Fruit fly (Drosophila melanogaster) whole organism, prepupa: ENCODE results near the gene CG16813.

Source experiments
- CG32006 ChIP-seq: fragments of 200-800 bp; sonication (Bioruptor generic); optimal IDR thresholded peaks from 3 replicates; lab custom pipeline; 2017; ENCODE audit warnings: missing biosample characterization, mild to moderate bottlenecking, missing genetic modification characterization
- CG6854 ChIP-seq: fragments of 200-800 bp; sonication (Bioruptor generic); optimal IDR thresholded peaks from 2 replicates; lab custom pipeline; 2017; ENCODE audit warnings: missing biosample characterization, mild to moderate bottlenecking, missing genetic modification characterization
- Hr4 ChIP-seq: fragments of 200-800 bp; sonication (Bioruptor generic); optimal IDR thresholded peaks from 3 replicates; lab custom pipeline; 2016; ENCODE audit warnings: missing biosample characterization, missing genetic modification characterization
- OdsH ChIP-seq: fragments of 200-800 bp; sonication (Bioruptor generic); optimal IDR thresholded peaks from 3 replicates; lab custom pipeline; 2016; ENCODE audit warnings: missing biosample characterization, missing genetic modification characterization
- Smox ChIP-seq: fragments of 200-800 bp; sonication (Bioruptor generic); optimal IDR thresholded peaks from 3 replicates; lab custom pipeline; 2016; ENCODE audit warnings: missing biosample characterization, missing genetic modification characterization
- Sox15 ChIP-seq: fragments of 200-800 bp; sonication (Bioruptor generic); optimal IDR thresholded peaks from 3 replicates; lab custom pipeline; 2016; ENCODE audit warnings: missing biosample characterization, missing genetic modification characterization
- fd59A ChIP-seq: fragments of 200-800 bp; sonication (Bioruptor generic); optimal IDR thresholded peaks from 2 replicates; lab custom pipeline; 2017; ENCODE audit warnings: missing biosample characterization, mild to moderate bottlenecking, missing genetic modification characterization, missing genetic modification reagents
- pdm3 ChIP-seq: fragments of 200-800 bp; sonication (Bioruptor generic); optimal IDR thresholded peaks from 3 replicates; lab custom pipeline; 2016; ENCODE audit warnings: missing biosample characterization, missing genetic modification characterization
- vri ChIP-seq: fragments of 200-800 bp; sonication (Bioruptor generic); optimal IDR thresholded peaks from 3 replicates; lab custom pipeline; 2016; ENCODE audit warnings: missing biosample characterization, mild to moderate bottlenecking, missing genetic modification characterization

- TF ChIP-seq Smox (GFP tag; lab: Kevin White, UChicago) (no peak), Sox15 (GFP tag; lab: Kevin White, UChicago) (no peak), OdsH (no peak), fd59A (GFP tag; lab: Kevin White, UChicago) (no peak), Hr4 (GFP tag; lab: Kevin White, UChicago) (no peak), vri (GFP tag; lab: Kevin White, UChicago) (no peak), CG6854 (GFP tag; lab: Kevin White, UChicago) (no peak), pdm3 (GFP tag; lab: Kevin White, UChicago) (no peak), CG32006 (no peak)
Observed at dm6 chr2L:13260740-13261139, 33.4 kb downstream of the CG16813 start, which contains the start of gene CG44085.
